Worm (Caenorhabditis elegans) whole organism, midembryonic: ENCODE measurements around the gene sre-48.

Source experiments
- T22C8.4 ChIP-seq: fragments of 200-800 bp; sonication (Bioruptor generic); IDR thresholded peaks from 2 replicates; pipeline ENCODE4 v1.3.6; 2022; ENCODE audit warnings: missing genetic modification characterization, missing compliant biosample characterization
- cog-1 ChIP-seq: sonication (generic microtip); optimal IDR thresholded peaks from 2 replicates; lab custom pipeline; 2016; ENCODE audit warnings: missing genetic modification characterization, missing compliant biosample characterization
- flt-1 ChIP-seq: fragments of 200-800 bp; sonication (Bioruptor generic); IDR thresholded peaks from 2 replicates; pipeline ENCODE4 v1.3.6; 2022; ENCODE audit warnings: missing genetic modification characterization, missing compliant biosample characterization
- klf-2 ChIP-seq: fragments of 200-800 bp; sonication (Bioruptor generic); conservative IDR thresholded peaks from 2 replicates; pipeline ENCODE4 v1.3.6; 2022; ENCODE audit warnings: missing genetic modification reagents, missing genetic modification characterization, missing compliant biosample characterization
- med-1 ChIP-seq: sonication (generic microtip); optimal IDR thresholded peaks from 2 replicates; lab custom pipeline; 2017; ENCODE audit warnings: missing genetic modification characterization, mild to moderate bottlenecking, missing compliant biosample characterization, antibody characterized with exemption, missing genetic modification reagents; ENCODE audit not compliant: insufficient read depth
- ref-1 ChIP-seq: fragments of 200-800 bp; sonication (Bioruptor generic); conservative IDR thresholded peaks from 2 replicates; pipeline ENCODE4 v1.3.6; 2022; ENCODE audit warnings: missing genetic modification reagents, missing genetic modification characterization, missing compliant biosample characterization
- tab-1 ChIP-seq: fragments of 200-800 bp; sonication (Bioruptor generic); IDR thresholded peaks from 2 replicates; pipeline ENCODE4 v1.3.6; 2022; ENCODE audit warnings: missing genetic modification characterization, missing compliant biosample characterization
- ztf-23 ChIP-seq: fragments of 200-800 bp; sonication (Bioruptor generic); IDR thresholded peaks from 2 replicates; pipeline ENCODE4 v1.3.6; 2022; ENCODE audit warnings: missing genetic modification reagents, missing genetic modification characterization, missing compliant biosample characterization
- ztf-29 ChIP-seq: fragments of 200-800 bp; sonication (Bioruptor generic); IDR thresholded peaks from 2 replicates; pipeline ENCODE4 v1.3.6; 2022; ENCODE audit warnings: missing genetic modification reagents, missing genetic modification characterization, missing compliant biosample characterization

sre-48 gene

ce11 chrII:13972199-13972598 lies 7.5 kb downstream of the sre-48 start:
- TF ChIP-seq ref-1 (no peak), T22C8.4 (no peak), cog-1 (tag; lab: Kevin White, UChicago) (no peak), med-1 (GFP tag; lab: Kevin White, UChicago) (no peak)

- TF ChIP-seq cog-1 (tag; lab: Kevin White, UChicago) (no peak), flt-1 (GFP tag; lab: Robert Waterston, UW) (no peak), ztf-23 (GFP tag; lab: Robert Waterston, UW) (no peak), med-1 (GFP tag; lab: Kevin White, UChicago) (no peak), tab-1 (GFP tag; lab: Robert Waterston, UW) (no peak), ztf-29 (GFP tag; lab: Robert Waterston, UW) (no peak)
Observed at ce11 chrII:13968979-13969378, 10.7 kb downstream of the sre-48 start, which contains the start of gene sre-43. sre-43 (minus strand) TSS chrII:13969079.

ce11 chrII:13966242-13966641 lies 13.4 kb downstream of the sre-48 start, which contains the start of gene W07G1.7:
W07G1.7 (minus strand) TSS chrII:13966342.
- TF ChIP-seq tab-1 (GFP tag; lab: Robert Waterston, UW) (no peak), med-1 (GFP tag; lab: Kevin White, UChicago) (no peak), T22C8.4 (no peak)

ce11 chrII:13964325-13964724 lies 15.4 kb downstream of the sre-48 start:
- TF ChIP-seq tab-1 (GFP tag; lab: Robert Waterston, UW): no peak
- no peak for TF ChIP-seq ztf-23 (GFP tag; lab: Robert Waterston, UW)
- TF ChIP-seq klf-2: no peak
- no peak for TF ChIP-seq ref-1
- no peak for TF ChIP-seq T22C8.4
- TF ChIP-seq flt-1 (GFP tag; lab: Robert Waterston, UW): no peak
- no peak for TF ChIP-seq cog-1 (tag; lab: Kevin White, UChicago)
- TF ChIP-seq med-1 (GFP tag; lab: Kevin White, UChicago): no peak
- no peak for TF ChIP-seq ztf-29 (GFP tag; lab: Robert Waterston, UW)

- TF ChIP-seq klf-2 (no peak), ref-1 (no peak), ztf-29 (GFP tag; lab: Robert Waterston, UW) (no peak), tab-1 (GFP tag; lab: Robert Waterston, UW) (no peak), flt-1 (GFP tag; lab: Robert Waterston, UW) (no peak), med-1 (GFP tag; lab: Kevin White, UChicago) (no peak), T22C8.4 (no peak), ztf-23 (GFP tag; lab: Robert Waterston, UW) (no peak), cog-1 (tag; lab: Kevin White, UChicago) (no peak)
Observed at ce11 chrII:13962319-13962718, 17.4 kb downstream of the sre-48 start, which contains the start of gene rpi-1. rpi-1 (minus strand) TSS chrII:13962419.

- TF ChIP-seq klf-2 (no peak), cog-1 (tag; lab: Kevin White, UChicago) (no peak), ref-1 (no peak), ztf-23 (GFP tag; lab: Robert Waterston, UW) (no peak), ztf-29 (GFP tag; lab: Robert Waterston, UW) (no peak), flt-1 (GFP tag; lab: Robert Waterston, UW) (no peak), tab-1 (GFP tag; lab: Robert Waterston, UW) (no peak), med-1 (GFP tag; lab: Kevin White, UChicago) (no peak), T22C8.4 (no peak)
Observed at ce11 chrII:13961567-13961966, 18.1 kb downstream of the sre-48 start.

- no peak for TF ChIP-seq flt-1 (GFP tag; lab: Robert Waterston, UW)
- TF ChIP-seq tab-1 (GFP tag; lab: Robert Waterston, UW): no peak
- TF ChIP-seq cog-1 (tag; lab: Kevin White, UChicago): no peak
- TF ChIP-seq T22C8.4: no peak
- TF ChIP-seq ref-1: no peak
- no peak for TF ChIP-seq ztf-23 (GFP tag; lab: Robert Waterston, UW)
- TF ChIP-seq ztf-29 (GFP tag; lab: Robert Waterston, UW): no peak
- TF ChIP-seq klf-2: no peak
- TF ChIP-seq med-1 (GFP tag; lab: Kevin White, UChicago): no peak
Observed at ce11 chrII:13958359-13958758, 21.3 kb downstream of the sre-48 start.

ce11 chrII:13957437-13957836 lies 22.2 kb downstream of the sre-48 start, which contains the start of gene zip-3:
zip-3 (minus strand) TSS chrII:13957457.
- TF ChIP-seq ztf-29 (GFP tag; lab: Robert Waterston, UW) (no peak), tab-1 (GFP tag; lab: Robert Waterston, UW) (no peak), flt-1 (GFP tag; lab: Robert Waterston, UW) (no peak), T22C8.4 (no peak), med-1 (GFP tag; lab: Kevin White, UChicago) (no peak), cog-1 (tag; lab: Kevin White, UChicago) (no peak), ztf-23 (GFP tag; lab: Robert Waterston, UW) (no peak), ref-1 (no peak), klf-2 (no peak)

- no peak for TF ChIP-seq tab-1 (GFP tag; lab: Robert Waterston, UW)
- no peak for TF ChIP-seq ztf-29 (GFP tag; lab: Robert Waterston, UW)
- TF ChIP-seq T22C8.4: no peak
- no peak for TF ChIP-seq ztf-23 (GFP tag; lab: Robert Waterston, UW)
- TF ChIP-seq flt-1 (GFP tag; lab: Robert Waterston, UW): no peak
- no peak for TF ChIP-seq klf-2
- no peak for TF ChIP-seq ref-1
- no peak for TF ChIP-seq cog-1 (tag; lab: Kevin White, UChicago)
Observed at ce11 chrII:13956529-13956928, 23.2 kb downstream of the sre-48 start.

- no peak for TF ChIP-seq ref-1
- TF ChIP-seq ztf-29 (GFP tag; lab: Robert Waterston, UW): no peak
- TF ChIP-seq T22C8.4: no peak
- no peak for TF ChIP-seq flt-1 (GFP tag; lab: Robert Waterston, UW)
- TF ChIP-seq cog-1 (tag; lab: Kevin White, UChicago): no peak
- TF ChIP-seq tab-1 (GFP tag; lab: Robert Waterston, UW): no peak
- TF ChIP-seq med-1 (GFP tag; lab: Kevin White, UChicago): no peak
Observed at ce11 chrII:13954979-13955378, 24.7 kb downstream of the sre-48 start.
